Fruit fly (Drosophila melanogaster): Measurements from ENCODE around the gene RhoGAP92B.

The RhoGAP92B gene

DNA sequence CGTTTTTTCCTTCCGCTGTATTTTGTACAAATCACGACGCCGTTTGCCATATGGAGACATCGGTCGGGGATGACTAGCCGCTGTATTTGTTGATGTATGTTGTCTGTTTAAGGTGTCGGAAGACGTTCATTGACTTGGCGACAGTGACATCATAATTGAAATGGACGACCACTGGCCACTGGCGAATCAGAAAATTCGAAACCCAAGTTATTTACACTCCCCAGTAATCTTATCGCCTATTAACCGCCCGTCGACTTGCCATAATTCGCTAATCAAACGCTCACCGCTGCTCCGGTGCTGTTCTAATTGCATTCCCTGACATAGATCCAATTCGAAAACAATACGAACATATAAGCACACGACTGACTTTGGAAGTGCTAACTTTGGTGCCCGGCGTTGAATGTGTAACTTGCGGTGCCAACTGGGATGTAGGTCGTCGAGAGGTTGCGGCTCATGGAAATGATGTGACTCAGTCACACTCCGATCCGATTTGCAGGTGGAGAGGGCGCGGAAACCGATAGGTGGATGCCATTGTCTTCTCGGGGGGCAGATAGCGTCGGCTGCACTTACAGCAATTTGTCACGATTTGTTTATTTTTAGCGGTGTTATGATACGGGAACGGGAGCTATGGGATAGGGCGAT, 4.7 kb downstream of the RhoGAP92B start (continued):
- TF ChIP-seq Opbp (GFP tag; IDR thresholded peaks at IDR 0.05; ENCODE audit: partially characterized antibody) = peak; percentile 11; the same call in 1 of the 3 replicates

- TF ChIP-seq exex (tag; optimal IDR thresholded peaks at IDR 0.05) (peak; percentile 15), CG34376 (GFP tag; optimal IDR thresholded peaks at IDR 0.05) (peak; percentile 25), Opbp (GFP tag; IDR thresholded peaks at IDR 0.05; ENCODE audit: partially characterized antibody) (no peak), D19B (GFP tag; optimal IDR thresholded peaks at IDR 0.05) (no peak), CG4360 (GFP tag; IDR thresholded peaks at IDR 0.05) (no peak), Eip74EF (GFP tag; optimal IDR thresholded peaks at IDR 0.05) (peak in 1 of 2 experiments; percentile 34), Rx (GFP tag; IDR thresholded peaks at IDR 0.05) (no peak), CG3065 (GFP tag; optimal IDR thresholded peaks at IDR 0.05) (no peak), CG2129 (GFP tag; IDR thresholded peaks at IDR 0.05; ENCODE audit: partially characterized antibody) (no peak), Bgb (GFP tag; IDR thresholded peaks at IDR 0.05; ENCODE audit: partially characterized antibody) (no peak), hkb (optimal IDR thresholded peaks at IDR 0.05) (no peak), hkb (GFP tag; IDR thresholded peaks at IDR 0.05) (0 out of 2 replicates have a peak, but pooled peaks have one; percentile 6), Dp (GFP tag; optimal IDR thresholded peaks at IDR 0.05) (no peak), ATbp (GFP tag; optimal IDR thresholded peaks at IDR 0.05) (peak; percentile 19), Hr78 (GFP tag; optimal IDR thresholded peaks at IDR 0.05) (peak in 1 of 2 experiments; percentile 78)
These were observed 5.5 kb downstream of the RhoGAP92B start for dm6 chr3R:19910302-19911029.

- TF ChIP-seq MTF-1 (GFP tag; optimal IDR thresholded peaks at IDR 0.05; ENCODE audit: borderline replicate concordance) (no peak), sob (GFP tag; IDR thresholded peaks at IDR 0.05) (no peak), Ets65A (GFP tag) (peak; percentile 91), Med (GFP tag) (peak; percentile 69), CG8944 (GFP tag; optimal IDR thresholded peaks at IDR 0.05) (no peak)
These were observed 6.1 kb downstream of the RhoGAP92B start for dm6 chr3R:19911030-19911429.

DNA sequence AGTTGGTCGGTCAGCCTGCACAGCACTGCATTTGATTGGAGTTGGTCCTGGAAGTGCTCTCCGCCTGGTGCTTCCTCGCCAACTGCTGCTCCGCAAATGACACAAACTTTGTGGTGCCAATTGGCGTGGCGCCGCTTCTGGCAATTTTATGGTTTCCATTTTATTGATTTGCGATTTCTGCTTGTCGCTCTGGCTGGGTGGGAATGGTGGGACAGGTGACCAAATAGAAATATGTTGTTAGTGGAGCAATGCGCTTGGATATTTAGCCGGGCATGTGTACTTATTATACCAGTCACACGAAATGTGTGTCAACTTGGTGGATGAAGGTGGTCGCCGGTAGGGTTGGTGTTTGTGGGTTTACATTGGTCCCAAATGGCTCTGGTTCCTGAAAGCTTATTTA, 10.3 kb downstream of the RhoGAP92B start, which contains the start of the genes Xport-A and Xport-B:
TSS of gene Xport-A (minus strand) at position 101 of the 400 bp plus-strand sequence.
TSS of gene Xport-B (minus strand) at position 101 of the 400 bp plus-strand sequence.
- TF ChIP-seq Nf-YC (tag; optimal IDR thresholded peaks at IDR 0.05) (no peak), CG8478 (optimal IDR thresholded peaks at IDR 0.05) (no peak), Dip3 (GFP tag; optimal IDR thresholded peaks at IDR 0.05) (no peak), CG11085 (GFP tag; IDR thresholded peaks at IDR 0.05) (no peak), Ets65A (GFP tag) (peak; percentile 57)

DNA sequence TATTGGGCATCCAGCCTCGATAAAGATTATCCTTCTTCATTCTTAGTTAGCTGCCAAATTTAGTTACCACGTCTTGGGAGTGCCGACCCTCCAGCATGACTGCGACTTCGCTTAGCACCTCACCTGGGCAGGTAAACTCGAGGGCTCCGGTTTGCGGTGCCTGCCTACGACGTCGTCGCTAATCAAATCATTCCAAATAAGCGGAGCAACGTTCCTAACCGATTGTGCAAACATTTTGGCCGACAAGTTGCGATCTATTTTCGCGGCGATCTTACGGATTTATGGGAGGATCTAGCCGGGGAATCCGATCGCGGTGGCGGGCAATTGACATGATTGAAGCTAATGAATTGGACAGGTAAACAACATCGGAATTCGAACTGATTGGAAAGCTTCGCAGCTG, 12.8 kb downstream of the RhoGAP92B start, which contains the start of gene CG4465:
TSS of gene CG4465 (minus strand) at position 101 of the 400 bp plus-strand sequence.
- TF ChIP-seq HLH4C (GFP tag; IDR thresholded peaks at IDR 0.05; ENCODE audit: partially characterized antibody) = no peak
- TF ChIP-seq CG4282 (GFP tag; optimal IDR thresholded peaks at IDR 0.05) = no peak
- TF ChIP-seq CG3281 (GFP tag; optimal IDR thresholded peaks at IDR 0.05) = no peak
- TF ChIP-seq NFAT (GFP tag; IDR thresholded peaks at IDR 0.05) = no peak
- no peak for TF ChIP-seq CG3163 (GFP tag; optimal IDR thresholded peaks at IDR 0.05)
- TF ChIP-seq CG15514 (GFP tag; optimal IDR thresholded peaks at IDR 0.05) = no peak
- no peak for TF ChIP-seq NK7.1 (GFP tag; optimal IDR thresholded peaks at IDR 0.05)
- no peak for TF ChIP-seq her (GFP tag; optimal IDR thresholded peaks at IDR 0.05)
- TF ChIP-seq phol (tag; optimal IDR thresholded peaks at IDR 0.05) = no peak
- no peak for TF ChIP-seq zfh2 (GFP tag; optimal IDR thresholded peaks at IDR 0.05)
- TF ChIP-seq abd-A (tag; optimal IDR thresholded peaks at IDR 0.05) = no peak
- no peak for TF ChIP-seq CG34422 (GFP tag; IDR thresholded peaks at IDR 0.05)
- TF ChIP-seq p53 (GFP tag; optimal IDR thresholded peaks at IDR 0.05) = no peak
- no peak for TF ChIP-seq CG18764 (GFP tag; optimal IDR thresholded peaks at IDR 0.05)
- TF ChIP-seq Vsx1 (GFP tag; optimal IDR thresholded peaks at IDR 0.05) = no peak
- TF ChIP-seq nau (GFP tag; optimal IDR thresholded peaks at IDR 0.05) = no peak
- TF ChIP-seq scrt (GFP tag; optimal IDR thresholded peaks at IDR 0.05) = no peak
- TF ChIP-seq trh (GFP tag; optimal IDR thresholded peaks at IDR 0.05) = no peak

Measured in whole organism, embryonic.